Fruit fly (Drosophila melanogaster) whole organism, embryonic: ENCODE measurements around the gene CG12224.

ENCODE experiments used
- Antp ChIP-seq: fragments of 200-800 bp; sonication (Bioruptor generic); optimal IDR thresholded peaks from 3 replicates; lab custom pipeline; 2016; ENCODE audit warnings: missing biosample characterization, missing genetic modification characterization
- B-H1 ChIP-seq: fragments of 200-800 bp; sonication (Bioruptor generic); IDR thresholded peaks from 3 replicates; pipeline ENCODE4 v1.3.6; 2022; ENCODE audit warnings: missing biosample characterization, missing genetic modification characterization
- CG10462 ChIP-seq: fragments of 200-800 bp; sonication (Bioruptor generic); optimal IDR thresholded peaks from 2 replicates; lab custom pipeline; 2016; ENCODE audit warnings: missing biosample characterization, missing genetic modification characterization
- CG12942 ChIP-seq: fragments of 200-800 bp; sonication (Bioruptor generic); optimal IDR thresholded peaks from 3 replicates; lab custom pipeline; 2016; ENCODE audit warnings: missing biosample characterization, missing genetic modification characterization
- CG13296 ChIP-seq: fragments of 200-800 bp; sonication (Bioruptor generic); optimal IDR thresholded peaks from 3 replicates; lab custom pipeline; 2018; ENCODE audit warnings: missing biosample characterization, mild to moderate bottlenecking, missing genetic modification characterization
- CG14710 ChIP-seq: fragments of 200-800 bp; sonication (Bioruptor generic); optimal IDR thresholded peaks from 3 replicates; lab custom pipeline; 2019; ENCODE audit warnings: missing biosample characterization, mild to moderate bottlenecking, missing genetic modification characterization, moderate library complexity
- CG15073 ChIP-seq: fragments of 200-800 bp; sonication (Bioruptor generic); optimal IDR thresholded peaks from 2 replicates; lab custom pipeline; 2016; ENCODE audit warnings: missing biosample characterization, missing genetic modification characterization
- CG15479 ChIP-seq: fragments of 200-800 bp; sonication (Bioruptor generic); optimal IDR thresholded peaks from 3 replicates; lab custom pipeline; 2019; ENCODE audit warnings: missing biosample characterization, mild to moderate bottlenecking, missing genetic modification characterization, moderate library complexity
- CG1602 ChIP-seq: fragments of 200-800 bp; sonication (Bioruptor generic); optimal IDR thresholded peaks from 3 replicates; lab custom pipeline; 2016; ENCODE audit warnings: missing biosample characterization, missing genetic modification characterization
- CG1603 ChIP-seq: fragments of 200-800 bp; sonication (Bioruptor generic); optimal IDR thresholded peaks from 2 replicates; lab custom pipeline; 2019; ENCODE audit warnings: missing biosample characterization, mild to moderate bottlenecking, missing genetic modification characterization, moderate library complexity
- CG16779 ChIP-seq: fragments of 200-800 bp; sonication (Bioruptor generic); IDR thresholded peaks from 2 replicates; pipeline ENCODE4 v1.3.6; 2022; ENCODE audit warnings: missing biosample characterization, missing genetic modification characterization
- CG2120 ChIP-seq: fragments of 200-800 bp; sonication (Bioruptor generic); optimal IDR thresholded peaks from 3 replicates; lab custom pipeline; 2016; ENCODE audit warnings: missing biosample characterization, missing genetic modification characterization
- CG3163 ChIP-seq: fragments of 200-800 bp; sonication (Bioruptor generic); optimal IDR thresholded peaks from 3 replicates; lab custom pipeline; 2016; ENCODE audit warnings: missing biosample characterization, missing genetic modification characterization
- CG32532 ChIP-seq: fragments of 200-800 bp; sonication (Bioruptor generic); IDR thresholded peaks from 2 replicates; pipeline ENCODE4 v1.3.6; 2022; ENCODE audit warnings: missing biosample characterization, missing genetic modification characterization
- CG42726 ChIP-seq: fragments of 200-800 bp; sonication (Bioruptor generic); IDR thresholded peaks from 2 replicates; pipeline ENCODE4 v1.3.6; 2022; ENCODE audit warnings: missing biosample characterization, missing genetic modification characterization; ENCODE audit not compliant: partially characterized antibody
- CG4820 ChIP-seq: fragments of 200-800 bp; sonication (Bioruptor generic); optimal IDR thresholded peaks from 3 replicates; lab custom pipeline; 2016; ENCODE audit warnings: missing biosample characterization, missing genetic modification characterization
- CG7928 ChIP-seq: fragments of 200-800 bp; sonication (Bioruptor generic); optimal IDR thresholded peaks from 2 replicates; lab custom pipeline; 2017; ENCODE audit warnings: missing biosample characterization, mild to moderate bottlenecking, missing genetic modification characterization
- CG7987 ChIP-seq: fragments of 200-800 bp; sonication (Bioruptor generic); optimal IDR thresholded peaks from 2 replicates; lab custom pipeline; 2018; ENCODE audit warnings: missing biosample characterization, mild to moderate bottlenecking, missing genetic modification characterization, moderate library complexity
- CG8089 ChIP-seq: fragments of 200-800 bp; sonication (Bioruptor generic); optimal IDR thresholded peaks from 3 replicates; lab custom pipeline; 2016; ENCODE audit warnings: missing biosample characterization, missing genetic modification characterization
- CG9817 ChIP-seq: fragments of 200-800 bp; sonication (Bioruptor generic); optimal IDR thresholded peaks from 2 replicates; lab custom pipeline; 2018; ENCODE audit warnings: missing biosample characterization, mild to moderate bottlenecking, missing genetic modification characterization, moderate library complexity
- D19B ChIP-seq: fragments of 200-800 bp; sonication (Bioruptor generic); optimal IDR thresholded peaks from 2 replicates; lab custom pipeline; 2017; ENCODE audit warnings: missing biosample characterization, mild to moderate bottlenecking, missing genetic modification characterization
- Dll ChIP-seq: fragments of 200-800 bp; sonication (Bioruptor generic); IDR thresholded peaks from 4 replicates; pipeline ENCODE4 v1.3.6; 2022; ENCODE audit warnings: missing biosample characterization, missing genetic modification characterization; ENCODE audit not compliant: partially characterized antibody
- Fer3 ChIP-seq: fragments of 200-800 bp; sonication (Bioruptor generic); optimal IDR thresholded peaks from 2 replicates; lab custom pipeline; 2018; ENCODE audit warnings: missing biosample characterization, mild to moderate bottlenecking, missing genetic modification characterization, moderate library complexity
- Gug ChIP-seq: fragments of 200-800 bp; sonication (Bioruptor generic); IDR thresholded peaks from 4 replicates; pipeline ENCODE4 v1.3.6; 2022; ENCODE audit warnings: missing biosample characterization, missing genetic modification characterization
- HLH4C ChIP-seq: fragments of 200-800 bp; sonication (Bioruptor generic); IDR thresholded peaks from 3 replicates; pipeline ENCODE4 v1.3.6; 2022; ENCODE audit warnings: missing biosample characterization, missing genetic modification characterization; ENCODE audit not compliant: partially characterized antibody
- HmgD ChIP-seq: fragments of 200-800 bp; sonication (Bioruptor generic); optimal IDR thresholded peaks from 3 replicates; lab custom pipeline; 2016; ENCODE audit warnings: missing biosample characterization, missing genetic modification characterization
- Lhr ChIP-seq: fragments of 200-800 bp; sonication (Bioruptor generic); optimal IDR thresholded peaks from 3 replicates; lab custom pipeline; 2017; ENCODE audit warnings: mild to moderate bottlenecking, missing biosample characterization, missing genetic modification reagents, missing genetic modification characterization
- Max ChIP-seq: fragments of 200-800 bp; sonication (Bioruptor generic); optimal IDR thresholded peaks from 2 replicates; lab custom pipeline; 2016; ENCODE audit warnings: missing biosample characterization, mild to moderate bottlenecking, missing genetic modification characterization
- Scr ChIP-seq: fragments of 200-800 bp; sonication (Bioruptor generic); IDR thresholded peaks from 2 replicates; pipeline ENCODE4 v1.3.6; 2022; ENCODE audit warnings: missing biosample characterization, missing genetic modification characterization; ENCODE audit not compliant: partially characterized antibody
- ap ChIP-seq: fragments of 200-800 bp; sonication (Bioruptor generic); IDR thresholded peaks from 2 replicates; pipeline ENCODE4 v1.3.6; 2022; ENCODE audit warnings: missing biosample characterization, missing genetic modification characterization
- ase ChIP-seq: fragments of 200-800 bp; sonication (Bioruptor generic); IDR thresholded peaks from 3 replicates; pipeline ENCODE4 v1.3.6; 2022; ENCODE audit warnings: missing biosample characterization, missing genetic modification characterization
- bowl ChIP-seq: fragments of 200-800 bp; sonication (Bioruptor generic); IDR thresholded peaks from 2 replicates; pipeline ENCODE4 v1.3.6; 2022; ENCODE audit warnings: missing biosample characterization, missing genetic modification characterization
- chinmo ChIP-seq: fragments of 200-800 bp; sonication (Bioruptor generic); IDR thresholded peaks from 4 replicates; pipeline ENCODE4 v1.3.6; 2022; ENCODE audit warnings: missing biosample characterization, missing genetic modification characterization; ENCODE audit not compliant: partially characterized antibody
- ems ChIP-seq: fragments of 200-800 bp; sonication (Bioruptor generic); optimal IDR thresholded peaks from 3 replicates; lab custom pipeline; 2016; ENCODE audit warnings: missing biosample characterization, missing genetic modification characterization
- ewg ChIP-seq: fragments of 200-800 bp; sonication (Bioruptor generic); optimal IDR thresholded peaks from 3 replicates; lab custom pipeline; 2017; ENCODE audit warnings: mild to moderate bottlenecking, missing biosample characterization, missing genetic modification reagents, missing genetic modification characterization
- fd102C ChIP-seq: fragments of 200-800 bp; sonication (Bioruptor generic); optimal IDR thresholded peaks from 2 replicates; lab custom pipeline; 2018; ENCODE audit warnings: missing biosample characterization, mild to moderate bottlenecking, missing genetic modification characterization, moderate library complexity
- gem ChIP-seq: fragments of 200-800 bp; sonication (Bioruptor generic); optimal IDR thresholded peaks from 2 replicates; lab custom pipeline; 2019; ENCODE audit warnings: missing biosample characterization, mild to moderate bottlenecking, missing genetic modification characterization, moderate library complexity
- grn ChIP-seq: fragments of 200-800 bp; sonication (Bioruptor generic); optimal IDR thresholded peaks from 3 replicates; lab custom pipeline; 2017; ENCODE audit warnings: missing biosample characterization, missing genetic modification characterization
- gro ChIP-seq: fragments of 200-800 bp; sonication (Bioruptor generic); optimal IDR thresholded peaks from 2 replicates; lab custom pipeline; 2016; ENCODE audit warnings: missing biosample characterization, missing genetic modification characterization
- hb ChIP-seq: fragments of 200-800 bp; sonication (Bioruptor generic); IDR thresholded peaks from 3 replicates; pipeline ENCODE4 v1.3.6; 2022; ENCODE audit warnings: missing biosample characterization, missing genetic modification characterization; ENCODE audit not compliant: partially characterized antibody
- inv ChIP-seq: fragments of 200-800 bp; sonication (Bioruptor generic); IDR thresholded peaks from 2 replicates; pipeline ENCODE4 v1.3.6; 2022; ENCODE audit warnings: missing biosample characterization, missing genetic modification characterization; ENCODE audit not compliant: partially characterized antibody
- klu ChIP-seq: fragments of 200-800 bp; sonication (Bioruptor generic); IDR thresholded peaks from 2 replicates; pipeline ENCODE4 v1.3.6; 2022; ENCODE audit warnings: missing biosample characterization, missing genetic modification characterization
- lmd ChIP-seq: fragments of 200-800 bp; sonication (Bioruptor generic); IDR thresholded peaks from 2 replicates; pipeline ENCODE4 v1.3.6; 2022; ENCODE audit warnings: missing biosample characterization, missing genetic modification characterization
- sna ChIP-seq: fragments of 200-800 bp; sonication (Bioruptor generic); IDR thresholded peaks from 2 replicates; pipeline ENCODE4 v1.3.6; 2022; ENCODE audit warnings: missing biosample characterization, missing genetic modification characterization; ENCODE audit not compliant: partially characterized antibody
- sob ChIP-seq: fragments of 200-800 bp; sonication (Bioruptor generic); IDR thresholded peaks from 2 replicates; pipeline ENCODE4 v1.3.6; 2022; ENCODE audit warnings: missing biosample characterization, missing genetic modification characterization
- ssp ChIP-seq: fragments of 200-800 bp; sonication (Bioruptor generic); IDR thresholded peaks from 2 replicates; pipeline ENCODE4 v1.3.6; 2022; ENCODE audit warnings: missing biosample characterization, missing genetic modification characterization
- tll ChIP-seq, 2 experiments: fragments of 200-800 bp in 1 of 2; fragments of >200 bp in 1 of 2; sonication (Bioruptor generic) in 1 of 2; optimal IDR thresholded peaks; 2 replicates each; lab custom pipeline; 2017 to 2019; ENCODE audit warnings: missing biosample characterization in 2 of 2, missing genetic modification characterization in 2 of 2, mild to moderate bottlenecking in 1 of 2, moderate library complexity in 1 of 2
- trh ChIP-seq: fragments of 200-800 bp; sonication (Bioruptor generic); optimal IDR thresholded peaks from 2 replicates; lab custom pipeline; 2016; ENCODE audit warnings: missing biosample characterization, missing genetic modification characterization

The CG12224 gene

dm6 chr3R:12010202-12010824, 28.5 kb upstream of the CG12224 start, which contains the start of the genes KLHL18 and GCC185 (continued):
- TF ChIP-seq lmd (peak; percentile 86), CG14710 (tag; lab: Kevin White, UChicago) (peak; percentile 92), CG12942 (GFP tag; lab: Kevin White, UChicago) (peak; percentile 82), CG2120 (peak; percentile 87), ssp (peak; percentile 79), HmgD (peak; percentile 31), HLH4C (peak; percentile 72), CG42726 (GFP tag; lab: Robert Waterston, UW) (0 out of 2 replicates have a peak, but pooled peaks have one; percentile 37), CG9817 (tag; lab: Kevin White, UChicago) (peak; percentile 88), B-H1 (GFP tag; lab: Robert Waterston, UW) (no peak), Dll (peak; percentile 90), Gug (GFP tag; lab: Robert Waterston, UW) (peak; percentile 58; the same call in 3 of the 4 replicates), sob (peak; percentile 81), chinmo (GFP tag; lab: Robert Waterston, UW) (0 out of 4 replicates have a peak, but pooled peaks have one; percentile 44), ase (0 out of 3 replicates have a peak, but pooled peaks have one; percentile 14), Lhr (GFP tag; lab: Kevin White, UChicago) (peak; percentile 46), CG10462 (peak; percentile 49), tll (GFP tag; optimal IDR thresholded peaks at IDR 0.05; lab: Kevin White, UChicago) (peak; percentile 26 to 97), D19B (peak; percentile 45), CG1603 (tag; lab: Kevin White, UChicago) (no peak), Antp (GFP tag; lab: Kevin White, UChicago) (peak; percentile 28), fd102C (GFP tag; lab: Kevin White, UChicago) (no peak), ewg (peak; percentile 45), CG32532 (GFP tag; lab: Robert Waterston, UW) (peak; percentile 71), CG8089 (GFP tag; lab: Kevin White, UChicago) (peak; percentile 23), CG15479 (GFP tag; lab: Kevin White, UChicago) (no peak), inv (peak; percentile 79), Scr (GFP tag; lab: Robert Waterston, UW) (peak; percentile 89), grn (GFP tag; lab: Kevin White, UChicago) (peak; percentile 32), CG4820 (GFP tag; lab: Kevin White, UChicago) (peak; percentile 76), Fer3 (tag; lab: Kevin White, UChicago) (peak; percentile 59), CG1602 (peak; percentile 80), Max (GFP tag; lab: Kevin White, UChicago) (peak; percentile 78), CG7987 (no peak), hb (GFP tag; lab: Robert Waterston, UW) (peak; percentile 78), trh (GFP tag; lab: Kevin White, UChicago) (peak; percentile 50), CG15073 (GFP tag; lab: Kevin White, UChicago) (peak; percentile 17), CG3163 (GFP tag; lab: Kevin White, UChicago) (no peak), gro (GFP tag; lab: Kevin White, UChicago) (peak; percentile 64), CG7928 (GFP tag; lab: Kevin White, UChicago) (peak; percentile 22), gem (tag; lab: Kevin White, UChicago) (peak; percentile 86), CG13296 (GFP tag; lab: Kevin White, UChicago) (no peak), ap (0 out of 2 replicates have a peak, but pooled peaks have one; percentile 10), klu (GFP tag; lab: Robert Waterston, UW) (peak; percentile 76; the same call in 1 of the 2 replicates), CG16779 (GFP tag; lab: Robert Waterston, UW) (no peak), ems (peak; percentile 52), sna (GFP tag; lab: Robert Waterston, UW) (peak; percentile 69; the same call in 1 of the 2 replicates), bowl (GFP tag; lab: Robert Waterston, UW) (no peak)
